Worm (Caenorhabditis elegans) whole organism, mixed stage, embryonic: ENCODE measurements around the gene eff-1.

Experiments used
- M03D4.4 ChIP-seq: sonication (generic microtip); optimal IDR thresholded peaks from 2 replicates; lab custom pipeline; 2017; ENCODE audit warnings: mild to moderate bottlenecking, missing genetic modification characterization, missing compliant biosample characterization
- bed-3 ChIP-seq: fragments of 200-800 bp; sonication (Bioruptor generic); optimal IDR thresholded peaks from 3 replicates; lab custom pipeline; 2018; ENCODE audit warnings: mild to moderate bottlenecking, missing genetic modification characterization, moderate library complexity, missing compliant biosample characterization
- blmp-1 ChIP-seq: fragments of 150-350 bp; optimal IDR thresholded peaks from 2 replicates; lab custom pipeline; 2014; ENCODE audit warnings: missing biosample characterization, missing genetic modification characterization
- ceh-39 ChIP-seq: fragments of 150-350 bp; optimal IDR thresholded peaks from 2 replicates; lab custom pipeline; 2014; ENCODE audit warnings: missing biosample characterization, missing genetic modification characterization
- ceh-43 ChIP-seq: fragments of 200-800 bp; sonication (Bioruptor generic); optimal IDR thresholded peaks from 2 replicates; lab custom pipeline; 2018; ENCODE audit warnings: mild to moderate bottlenecking, missing genetic modification characterization, moderate library complexity, missing compliant biosample characterization
- ceh-83 ChIP-seq: fragments of 200-800 bp; sonication (Bioruptor generic); optimal IDR thresholded peaks from 2 replicates; lab custom pipeline; 2018; ENCODE audit warnings: mild to moderate bottlenecking, missing genetic modification characterization, missing compliant biosample characterization
- ces-1 ChIP-seq: fragments of 150-350 bp; optimal IDR thresholded peaks from 2 replicates; lab custom pipeline; 2014; ENCODE audit warnings: missing biosample characterization, missing genetic modification reagents, missing genetic modification characterization
- cnd-1 ChIP-seq: fragments of 200-800 bp; sonication (Bioruptor generic); optimal IDR thresholded peaks from 2 replicates; lab custom pipeline; 2018; ENCODE audit warnings: mild to moderate bottlenecking, missing genetic modification characterization, missing compliant biosample characterization
- drap-1 ChIP-seq: fragments of 200-800 bp; sonication (Bioruptor generic); optimal IDR thresholded peaks from 3 replicates; lab custom pipeline; 2018; ENCODE audit warnings: mild to moderate bottlenecking, missing genetic modification characterization, missing compliant biosample characterization
- elt-1 ChIP-seq: sonication (generic microtip); optimal IDR thresholded peaks from 2 replicates; lab custom pipeline; 2017; ENCODE audit warnings: missing genetic modification characterization, mild to moderate bottlenecking, missing compliant biosample characterization, antibody characterized with exemption, moderate library complexity, borderline replicate concordance; ENCODE audit not compliant: insufficient read depth
- flh-1 ChIP-seq: fragments of 200-800 bp; sonication (Bioruptor generic); optimal IDR thresholded peaks from 2 replicates; lab custom pipeline; 2018; ENCODE audit warnings: mild to moderate bottlenecking, missing genetic modification characterization, moderate library complexity, missing compliant biosample characterization
- ham-2 ChIP-seq: fragments of 200-800 bp; sonication (Bioruptor generic); optimal IDR thresholded peaks from 2 replicates; lab custom pipeline; 2018; ENCODE audit warnings: mild to moderate bottlenecking, missing genetic modification characterization, missing compliant biosample characterization
- hlh-1 ChIP-seq: fragments of 150-350 bp; optimal IDR thresholded peaks from 2 replicates; lab custom pipeline; 2014; ENCODE audit warnings: missing biosample characterization, missing genetic modification reagents, missing genetic modification characterization
- lin-32 ChIP-seq: fragments of 200-800 bp; sonication (Bioruptor generic); optimal IDR thresholded peaks from 2 replicates; lab custom pipeline; 2018; ENCODE audit warnings: mild to moderate bottlenecking, missing genetic modification characterization, missing compliant biosample characterization
- lsy-2 ChIP-seq: fragments of 150-350 bp; optimal IDR thresholded peaks from 2 replicates; lab custom pipeline; 2014; ENCODE audit warnings: missing biosample characterization, missing genetic modification characterization
- mab-5 ChIP-seq: fragments of 150-350 bp; optimal IDR thresholded peaks from 2 replicates; lab custom pipeline; 2014; ENCODE audit warnings: missing biosample characterization, missing genetic modification characterization
- mep-1 ChIP-seq: fragments of 150-350 bp; optimal IDR thresholded peaks from 2 replicates; lab custom pipeline; 2017; ENCODE audit warnings: missing biosample characterization, missing genetic modification reagents, missing genetic modification characterization, inconsistent platforms
- mls-2 ChIP-seq: sonication (generic microtip); optimal IDR thresholded peaks from 2 replicates; lab custom pipeline; 2016; ENCODE audit warnings: mild to moderate bottlenecking, missing genetic modification characterization, moderate library complexity, missing compliant biosample characterization
- nhr-12 ChIP-seq: fragments of 150-350 bp; optimal IDR thresholded peaks from 2 replicates; lab custom pipeline; 2014; ENCODE audit warnings: missing biosample characterization, missing genetic modification characterization
- nhr-2 ChIP-seq: fragments of 150-350 bp; optimal IDR thresholded peaks from 2 replicates; lab custom pipeline; 2014; ENCODE audit warnings: missing biosample characterization, missing genetic modification characterization
- nhr-237 ChIP-seq: fragments of 150-350 bp; optimal IDR thresholded peaks from 2 replicates; lab custom pipeline; 2014; ENCODE audit warnings: missing biosample characterization, missing genetic modification characterization
- nhr-28 ChIP-seq: fragments of 150-350 bp; optimal IDR thresholded peaks from 2 replicates; lab custom pipeline; 2014; ENCODE audit warnings: missing biosample characterization, missing genetic modification characterization
- nhr-76 ChIP-seq: sonication (generic microtip); optimal IDR thresholded peaks from 2 replicates; lab custom pipeline; 2017; ENCODE audit warnings: missing biosample characterization, missing genetic modification characterization
- pha-4 ChIP-seq: fragments of 150-350 bp; optimal IDR thresholded peaks from 2 replicates; lab custom pipeline; 2018; ENCODE audit warnings: missing biosample characterization, missing genetic modification reagents, missing genetic modification characterization
- sptf-1 ChIP-seq: sonication (generic microtip); optimal IDR thresholded peaks from 2 replicates; lab custom pipeline; 2017; ENCODE audit warnings: mild to moderate bottlenecking, missing genetic modification characterization, moderate library complexity, missing compliant biosample characterization
- tbx-8 ChIP-seq: fragments of 200-800 bp; sonication (Bioruptor generic); optimal IDR thresholded peaks from 2 replicates; lab custom pipeline; 2018; ENCODE audit warnings: mild to moderate bottlenecking, missing genetic modification characterization, moderate library complexity, missing compliant biosample characterization
- unc-120 ChIP-seq: sonication (generic microtip); optimal IDR thresholded peaks from 2 replicates; lab custom pipeline; 2017; ENCODE audit warnings: missing genetic modification characterization, missing compliant biosample characterization; ENCODE audit not compliant: poor library complexity, severe bottlenecking
- unc-62 ChIP-seq: fragments of 150-350 bp; optimal IDR thresholded peaks from 2 replicates; lab custom pipeline; 2014; ENCODE audit warnings: missing biosample characterization, missing genetic modification reagents, missing genetic modification characterization
- ztf-11 ChIP-seq: fragments of 150-350 bp; optimal IDR thresholded peaks from 2 replicates; lab custom pipeline; 2014; ENCODE audit warnings: missing biosample characterization, missing genetic modification characterization

The eff-1 gene

ce11 chrII:8339108-8339507 lies 7.4 kb upstream of the eff-1 start:
- TF ChIP-seq ham-2 (GFP tag; lab: Kevin White, UChicago) (no peak), unc-62 (GFP tag; lab: Kevin White, UChicago) (no peak), cnd-1 (tag; lab: Kevin White, UChicago) (no peak), pha-4 (tag; lab: Kevin White, UChicago) (no peak), blmp-1 (tag; lab: Kevin White, UChicago) (no peak), bed-3 (GFP tag; lab: Kevin White, UChicago) (no peak)

ce11 chrII:8344803-8345202 lies 1.7 kb upstream of the eff-1 start:
- TF ChIP-seq sptf-1 (tag; lab: Kevin White, UChicago) (no peak), ceh-39 (tag; lab: Kevin White, UChicago) (no peak), ceh-43 (GFP tag; lab: Kevin White, UChicago) (no peak), ces-1 (GFP tag; lab: Kevin White, UChicago) (no peak), pha-4 (tag; lab: Kevin White, UChicago) (no peak), hlh-1 (tag; lab: Kevin White, UChicago) (no peak), bed-3 (GFP tag; lab: Kevin White, UChicago) (no peak), nhr-2 (no peak), ham-2 (GFP tag; lab: Kevin White, UChicago) (no peak), cnd-1 (tag; lab: Kevin White, UChicago) (no peak), nhr-28 (tag; lab: Kevin White, UChicago) (no peak), unc-62 (GFP tag; lab: Kevin White, UChicago) (no peak), unc-120 (tag; lab: Kevin White, UChicago) (no peak), tbx-8 (no peak), ztf-11 (tag; lab: Kevin White, UChicago) (no peak), flh-1 (GFP tag; lab: Kevin White, UChicago) (no peak), drap-1 (GFP tag; lab: Kevin White, UChicago) (no peak), lin-32 (GFP tag; lab: Kevin White, UChicago) (no peak)

- TF ChIP-seq sptf-1 (tag; lab: Kevin White, UChicago) = no peak
- TF ChIP-seq tbx-8 = no peak
- no peak for TF ChIP-seq ceh-83 (GFP tag; lab: Kevin White, UChicago)
- no peak for TF ChIP-seq nhr-237 (tag; lab: Kevin White, UChicago)
- TF ChIP-seq M03D4.4 (tag; lab: Kevin White, UChicago) = no peak
- TF ChIP-seq mep-1 (tag; lab: Kevin White, UChicago) = no peak
- no peak for TF ChIP-seq unc-62 (GFP tag; lab: Kevin White, UChicago)
- no peak for TF ChIP-seq ceh-43 (GFP tag; lab: Kevin White, UChicago)
- no peak for TF ChIP-seq drap-1 (GFP tag; lab: Kevin White, UChicago)
- TF ChIP-seq nhr-76 (tag; lab: Kevin White, UChicago) = no peak
- no peak for TF ChIP-seq cnd-1 (tag; lab: Kevin White, UChicago)
Measured at ce11 chrII:8345613-8346012, 871 bp upstream of the eff-1 start.

ce11 chrII:8353288-8353687 lies 6.8 kb downstream of the eff-1 start:
- no peak for TF ChIP-seq unc-120 (tag; lab: Kevin White, UChicago)
- TF ChIP-seq M03D4.4 (tag; lab: Kevin White, UChicago) = no peak
- TF ChIP-seq pha-4 (tag; lab: Kevin White, UChicago) = no peak
- TF ChIP-seq ces-1 (GFP tag; lab: Kevin White, UChicago) = peak; percentile 78
- no peak for TF ChIP-seq hlh-1 (tag; lab: Kevin White, UChicago)
- no peak for TF ChIP-seq ceh-43 (GFP tag; lab: Kevin White, UChicago)
- no peak for TF ChIP-seq unc-62 (GFP tag; lab: Kevin White, UChicago)
- no peak for TF ChIP-seq lin-32 (GFP tag; lab: Kevin White, UChicago)
- no peak for TF ChIP-seq ztf-11 (tag; lab: Kevin White, UChicago)
- TF ChIP-seq, all 35 proteins: peak for 1

- TF ChIP-seq ceh-43 (GFP tag; lab: Kevin White, UChicago) (no peak), ces-1 (GFP tag; lab: Kevin White, UChicago) (peak; percentile 80)
Measured at ce11 chrII:8354233-8354750, 7.8 kb downstream of the eff-1 start, which contains the start of gene C26D10.6. Gene C26D10.6, minus strand, starts transcription at chrII:8354700.

- TF ChIP-seq pha-4 (tag; lab: Kevin White, UChicago) = no peak
- TF ChIP-seq nhr-12 = no peak
- TF ChIP-seq flh-1 (GFP tag; lab: Kevin White, UChicago) = no peak
- TF ChIP-seq unc-62 (GFP tag; lab: Kevin White, UChicago) = no peak
- TF ChIP-seq unc-120 (tag; lab: Kevin White, UChicago) = no peak
- no peak for TF ChIP-seq ceh-39 (tag; lab: Kevin White, UChicago)
- no peak for TF ChIP-seq blmp-1 (tag; lab: Kevin White, UChicago)
- no peak for TF ChIP-seq ceh-43 (GFP tag; lab: Kevin White, UChicago)
- no peak for TF ChIP-seq elt-1
- TF ChIP-seq hlh-1 (tag; lab: Kevin White, UChicago) = no peak
- no peak for TF ChIP-seq nhr-237 (tag; lab: Kevin White, UChicago)
- TF ChIP-seq mls-2 (tag; lab: Kevin White, UChicago) = no peak
- no peak for TF ChIP-seq mab-5
- no peak for TF ChIP-seq lsy-2
- no peak for TF ChIP-seq ceh-83 (GFP tag; lab: Kevin White, UChicago)
- TF ChIP-seq drap-1 (GFP tag; lab: Kevin White, UChicago) = no peak
Measured at ce11 chrII:8358466-8358865, 12.0 kb downstream of the eff-1 start.
